Worm (Caenorhabditis elegans) whole organism, L2 larva: Measurements from ENCODE around the gene scl-9.

Source experiments
- F13H6.1 ChIP-seq: sonication (generic microtip); optimal IDR thresholded peaks from 2 replicates; lab custom pipeline; 2016; ENCODE audit warnings: missing genetic modification characterization, missing compliant biosample characterization
- R02D3.7 ChIP-seq: fragments of 150-350 bp; optimal IDR thresholded peaks from 2 replicates; lab custom pipeline; 2014; ENCODE audit warnings: missing biosample characterization, missing genetic modification characterization
- Y55F3AM.14 ChIP-seq: fragments of 200-800 bp; sonication (Bioruptor generic); optimal IDR thresholded peaks from 2 replicates; lab custom pipeline; 2018; ENCODE audit warnings: mild to moderate bottlenecking, missing genetic modification characterization, missing compliant biosample characterization
- ZK546.5 ChIP-seq: sonication (generic microtip); optimal IDR thresholded peaks from 2 replicates; lab custom pipeline; 2017; ENCODE audit warnings: missing biosample characterization, missing genetic modification characterization
- alr-1 ChIP-seq: fragments of 150-350 bp; optimal IDR thresholded peaks from 2 replicates; lab custom pipeline; 2014; ENCODE audit warnings: missing biosample characterization, missing genetic modification characterization
- aly-2 ChIP-seq: fragments of 150-350 bp; optimal IDR thresholded peaks from 2 replicates; lab custom pipeline; 2014; ENCODE audit warnings: missing biosample characterization, missing genetic modification characterization
- ama-1 ChIP-seq: fragments of 150-350 bp; optimal IDR thresholded peaks from 2 replicates; lab custom pipeline; 2018; ENCODE audit warnings: inconsistent platforms
- blmp-1 ChIP-seq: sonication (generic microtip); optimal IDR thresholded peaks from 2 replicates; lab custom pipeline; 2017; ENCODE audit warnings: missing genetic modification characterization, mild to moderate bottlenecking, missing compliant biosample characterization, antibody characterized with exemption, moderate library complexity; ENCODE audit not compliant: insufficient read depth
- ceh-16 ChIP-seq: fragments of 150-350 bp; optimal IDR thresholded peaks from 2 replicates; lab custom pipeline; 2014; ENCODE audit warnings: missing biosample characterization, missing genetic modification characterization
- ceh-82 ChIP-seq: fragments of 150-350 bp; optimal IDR thresholded peaks from 2 replicates; lab custom pipeline; 2014; ENCODE audit warnings: missing biosample characterization, missing genetic modification characterization
- crh-2 ChIP-seq: sonication (generic microtip); optimal IDR thresholded peaks from 2 replicates; lab custom pipeline; 2017; ENCODE audit warnings: missing biosample characterization, missing genetic modification characterization
- dmd-4 ChIP-seq: sonication (generic microtip); optimal IDR thresholded peaks from 2 replicates; lab custom pipeline; 2017; ENCODE audit warnings: missing biosample characterization, missing genetic modification characterization
- elt-1 ChIP-seq: fragments of 150-350 bp; optimal IDR thresholded peaks from 2 replicates; lab custom pipeline; 2014; ENCODE audit warnings: missing biosample characterization, missing genetic modification characterization
- gmeb-1 ChIP-seq: fragments of 150-350 bp; optimal IDR thresholded peaks from 2 replicates; lab custom pipeline; 2014; ENCODE audit warnings: missing biosample characterization, missing genetic modification characterization
- lin-11 ChIP-seq: fragments of 150-350 bp; sonication (generic microtip); optimal IDR thresholded peaks from 2 replicates; lab custom pipeline; 2014; ENCODE audit warnings: missing biosample characterization, missing genetic modification characterization, inconsistent platforms, mixed read lengths
- lin-13 ChIP-seq: fragments of 150-350 bp; optimal IDR thresholded peaks from 2 replicates; lab custom pipeline; 2014; ENCODE audit warnings: missing biosample characterization, missing genetic modification reagents, missing genetic modification characterization
- lin-39 ChIP-seq: fragments of 150-350 bp; optimal IDR thresholded peaks from 2 replicates; lab custom pipeline; 2014; ENCODE audit warnings: missing biosample characterization, missing genetic modification reagents, missing genetic modification characterization
- lsy-2 ChIP-seq, 2 experiments: fragments of 150-350 bp in 1 of 2; sonication (generic microtip) in 1 of 2; optimal IDR thresholded peaks; 2 replicates each; lab custom pipeline; 2014 to 2017; ENCODE audit warnings: missing biosample characterization in 2 of 2, missing genetic modification characterization in 2 of 2
- mbf-1 ChIP-seq: sonication (generic microtip); optimal IDR thresholded peaks from 2 replicates; lab custom pipeline; 2017; ENCODE audit warnings: missing biosample characterization, missing genetic modification characterization
- mdl-1 ChIP-seq, 2 experiments: fragments of 150-350 bp in 1 of 2; sonication (generic microtip) in 1 of 2; optimal IDR thresholded peaks; 2 replicates each; lab custom pipeline; 2017; ENCODE audit warnings: missing biosample characterization in 2 of 2, missing genetic modification characterization in 2 of 2
- nhr-10 ChIP-seq: sonication (generic microtip); optimal IDR thresholded peaks from 2 replicates; lab custom pipeline; 2017; ENCODE audit warnings: missing biosample characterization, missing genetic modification characterization
- nhr-12 ChIP-seq: fragments of 150-350 bp; optimal IDR thresholded peaks from 2 replicates; lab custom pipeline; 2014; ENCODE audit warnings: missing biosample characterization, missing genetic modification characterization
- nhr-129 ChIP-seq: fragments of 150-350 bp; optimal IDR thresholded peaks from 2 replicates; lab custom pipeline; 2014; ENCODE audit warnings: missing biosample characterization, missing genetic modification characterization
- nhr-21 ChIP-seq: fragments of 150-350 bp; optimal IDR thresholded peaks from 2 replicates; lab custom pipeline; 2014; ENCODE audit warnings: missing biosample characterization, missing genetic modification characterization
- nhr-23 ChIP-seq: fragments of 150-350 bp; optimal IDR thresholded peaks from 2 replicates; lab custom pipeline; 2014; ENCODE audit warnings: missing biosample characterization, missing genetic modification reagents, missing genetic modification characterization
- nhr-237 ChIP-seq: fragments of 150-350 bp; optimal IDR thresholded peaks from 2 replicates; lab custom pipeline; 2014; ENCODE audit warnings: missing biosample characterization, missing genetic modification characterization
- nhr-25 ChIP-seq: fragments of 150-350 bp; sonication (generic microtip); optimal IDR thresholded peaks from 3 replicates; lab custom pipeline; 2014; ENCODE audit warnings: missing biosample characterization, missing genetic modification characterization
- nhr-6 ChIP-seq: fragments of 150-350 bp; optimal IDR thresholded peaks from 2 replicates; lab custom pipeline; 2014; ENCODE audit warnings: missing biosample characterization, missing genetic modification characterization
- nhr-77 ChIP-seq: fragments of 150-350 bp; optimal IDR thresholded peaks from 2 replicates; lab custom pipeline; 2014; ENCODE audit warnings: missing biosample characterization, missing genetic modification characterization
- peb-1 ChIP-seq: fragments of 150-350 bp; optimal IDR thresholded peaks from 2 replicates; lab custom pipeline; 2014; ENCODE audit warnings: missing biosample characterization, missing genetic modification characterization
- sem-4 ChIP-seq: fragments of 150-350 bp; optimal IDR thresholded peaks from 2 replicates; lab custom pipeline; 2014; ENCODE audit warnings: missing biosample characterization, missing genetic modification reagents, missing genetic modification characterization
- skn-1 ChIP-seq: sonication (generic microtip); optimal IDR thresholded peaks from 2 replicates; lab custom pipeline; 2017; ENCODE audit warnings: missing biosample characterization, missing genetic modification characterization
- sma-3 ChIP-seq: sonication (generic microtip); optimal IDR thresholded peaks from 2 replicates; lab custom pipeline; 2016; ENCODE audit warnings: missing genetic modification reagents, missing genetic modification characterization, missing compliant biosample characterization
- snpc-4 ChIP-seq: fragments of 150-350 bp; optimal IDR thresholded peaks from 2 replicates; lab custom pipeline; 2014; ENCODE audit warnings: missing biosample characterization, missing genetic modification characterization
- unc-55 ChIP-seq: fragments of 150-350 bp; sonication (generic microtip); optimal IDR thresholded peaks from 3 replicates; lab custom pipeline; 2014; ENCODE audit warnings: missing biosample characterization, missing genetic modification reagents, missing genetic modification characterization
- unc-62 ChIP-seq: fragments of 150-350 bp; optimal IDR thresholded peaks from 2 replicates; lab custom pipeline; 2014; ENCODE audit warnings: missing biosample characterization, missing genetic modification reagents, missing genetic modification characterization
- zag-1 ChIP-seq: fragments of 150-350 bp; optimal IDR thresholded peaks from 2 replicates; lab custom pipeline; 2014; ENCODE audit warnings: missing biosample characterization, missing genetic modification characterization
- ztf-11 ChIP-seq: sonication (generic microtip); optimal IDR thresholded peaks from 2 replicates; lab custom pipeline; 2017; ENCODE audit warnings: missing biosample characterization, missing genetic modification characterization
- ztf-4 ChIP-seq: fragments of 150-350 bp; optimal IDR thresholded peaks from 2 replicates; lab custom pipeline; 2014; ENCODE audit warnings: missing biosample characterization, missing genetic modification characterization

Gene scl-9

DNA sequence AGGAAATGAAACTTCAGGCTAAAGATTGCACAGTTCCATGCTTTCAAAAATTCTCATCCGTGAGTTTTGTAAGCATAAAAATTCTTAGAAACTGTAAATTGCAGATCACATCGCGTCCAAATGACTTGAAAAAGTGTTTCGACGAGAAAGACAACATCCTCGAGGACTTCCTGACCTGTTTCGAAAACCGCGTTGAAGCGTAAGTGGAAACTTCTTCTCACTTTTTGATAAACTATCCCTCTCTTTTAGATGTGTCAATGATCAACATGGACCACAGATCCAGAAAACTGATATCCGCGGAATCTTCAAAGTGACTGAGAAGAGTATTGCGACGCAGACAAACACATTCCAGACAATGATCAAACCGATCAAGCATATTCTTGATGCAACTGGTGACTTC is 33.9 kb downstream of the scl-9 start:
- TF ChIP-seq nhr-129 (tag; lab: Kevin White, UChicago) (peak; percentile 19), unc-62 (GFP tag; lab: Kevin White, UChicago) (no peak)

DNA sequence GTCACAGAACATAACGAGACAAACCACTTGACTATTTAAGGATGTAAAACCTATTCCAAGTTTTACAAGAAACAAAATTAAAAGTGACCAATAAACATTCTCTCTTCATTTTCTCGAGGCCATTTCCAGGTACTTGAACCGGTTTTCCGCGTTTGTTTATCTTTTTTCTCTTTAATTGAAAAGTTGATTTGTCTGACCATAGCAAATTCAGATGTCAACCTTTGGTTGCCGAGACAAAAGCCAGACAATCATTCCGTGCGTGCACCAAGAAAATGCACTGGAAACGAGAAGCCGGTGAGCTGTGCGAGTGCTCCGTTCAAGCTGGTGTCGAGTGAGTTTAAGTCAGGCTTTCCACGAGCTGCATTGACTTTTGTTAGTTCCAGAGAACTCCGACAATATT is 35.2 kb downstream of the scl-9 start:
- no peak for TF ChIP-seq nhr-10 (tag; lab: Kevin White, UChicago)
- TF ChIP-seq sem-4 (tag; lab: Kevin White, UChicago) = peak; percentile 10
- no peak for TF ChIP-seq lsy-2 (tag; optimal IDR thresholded peaks at IDR 0.05; lab: Kevin White, UChicago)
- peak; percentile 19 for TF ChIP-seq nhr-25 (tag; lab: Kevin White, UChicago)
- no peak for TF ChIP-seq ceh-82
- no peak for TF ChIP-seq alr-1 (tag; lab: Kevin White, UChicago)
- TF ChIP-seq unc-55 (GFP tag; lab: Kevin White, UChicago) = no peak
- TF ChIP-seq nhr-129 (tag; lab: Kevin White, UChicago) = peak; percentile 38
- TF ChIP-seq blmp-1 (tag; lab: Kevin White, UChicago) = no peak

DNA sequence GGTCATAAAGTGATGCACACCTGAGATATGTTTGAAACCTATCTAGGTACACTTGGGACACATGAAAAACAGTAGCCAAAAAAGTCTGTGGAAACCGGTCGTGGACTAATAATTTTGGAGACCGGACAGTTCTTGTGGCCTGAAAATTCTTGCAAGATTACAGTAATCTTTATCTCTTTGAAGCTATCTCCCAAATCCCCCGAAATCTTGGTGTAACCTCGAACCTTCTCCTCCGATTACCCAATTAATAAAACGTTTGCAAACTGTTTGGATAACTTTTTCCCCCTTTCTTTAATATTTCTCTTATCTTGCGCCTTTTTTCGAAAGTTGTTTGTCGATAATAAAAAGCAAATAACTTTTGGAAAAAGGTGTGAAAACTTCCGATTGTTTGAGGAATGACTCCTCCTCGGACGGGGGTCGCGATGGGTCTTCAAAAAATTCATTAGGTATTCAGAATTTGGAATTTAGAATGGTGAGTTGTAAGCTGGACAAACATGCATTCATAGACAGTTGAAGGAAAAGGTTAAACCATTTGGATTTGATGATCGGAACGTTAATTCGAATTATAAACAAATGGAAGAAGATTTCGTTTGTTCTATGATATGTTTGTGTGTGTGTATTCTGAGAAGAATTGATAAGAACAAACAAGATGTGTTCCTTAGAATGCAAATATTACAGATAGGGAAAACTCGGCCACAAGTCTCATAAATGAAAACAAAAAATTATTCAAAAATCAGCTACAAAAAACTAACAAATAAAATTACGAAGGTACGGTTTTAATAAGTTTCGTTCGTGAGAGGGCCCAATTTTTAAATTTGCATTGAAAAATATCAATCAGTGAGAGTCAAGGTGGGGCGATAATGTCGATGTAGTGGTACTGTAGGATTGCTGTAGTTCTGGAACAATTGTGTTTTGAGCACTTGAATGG is 36.2 kb downstream of the scl-9 start:
- TF ChIP-seq sem-4 (tag; lab: Kevin White, UChicago) = no peak
- peak; percentile 77 for TF ChIP-seq ztf-4 (tag; lab: Kevin White, UChicago)
- TF ChIP-seq nhr-25 (tag; lab: Kevin White, UChicago) = peak; percentile 92
- TF ChIP-seq nhr-12 (tag; lab: Kevin White, UChicago) = no peak
- TF ChIP-seq ZK546.5 = no peak
- TF ChIP-seq nhr-6 (tag; lab: Kevin White, UChicago) = peak; percentile 12
- TF ChIP-seq peb-1 = no peak
- no peak for TF ChIP-seq zag-1
- no peak for TF ChIP-seq elt-1 (tag; lab: Kevin White, UChicago)
- TF ChIP-seq mdl-1 (tag; optimal IDR thresholded peaks at IDR 0.05; lab: Kevin White, UChicago) = no peak
- TF ChIP-seq ztf-11 (tag; lab: Kevin White, UChicago) = no peak
- TF ChIP-seq ama-1 (lab: Kevin White, UChicago) = peak; percentile 22
- TF ChIP-seq F13H6.1 (tag; lab: Kevin White, UChicago) = peak; percentile 17
- no peak for TF ChIP-seq alr-1 (tag; lab: Kevin White, UChicago)
- TF ChIP-seq sma-3 (GFP tag; lab: Kevin White, UChicago) = peak; percentile 66

DNA sequence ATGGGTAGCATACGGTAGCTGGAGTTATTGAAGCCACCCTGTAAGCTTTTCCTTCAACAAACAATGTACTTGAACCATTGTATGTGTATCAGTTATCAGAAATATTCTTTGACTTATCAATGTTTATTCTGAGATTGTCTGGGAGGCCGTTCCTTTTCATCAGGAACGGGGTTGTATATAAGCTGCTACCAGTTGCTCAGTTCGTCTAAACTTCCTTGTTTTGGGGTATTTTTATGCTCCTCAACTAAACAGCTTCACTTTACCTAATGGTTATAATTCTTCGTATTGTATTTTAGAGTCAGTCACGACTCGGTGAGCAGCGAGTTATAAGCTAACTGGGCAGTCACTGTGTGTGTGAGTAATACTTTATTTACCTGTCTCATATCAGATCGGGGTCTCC is 38.7 kb downstream of the scl-9 start:
- no peak for TF ChIP-seq mdl-1 (tag; optimal IDR thresholded peaks at IDR 0.05; lab: Kevin White, UChicago)
- no peak for TF ChIP-seq nhr-23 (tag; lab: Kevin White, UChicago)
- TF ChIP-seq nhr-237 (tag; lab: Kevin White, UChicago) = no peak
- no peak for TF ChIP-seq ceh-16 (tag; lab: Kevin White, UChicago)
- no peak for TF ChIP-seq nhr-21 (tag; lab: Kevin White, UChicago)
- no peak for TF ChIP-seq nhr-77 (tag; lab: Kevin White, UChicago)
- TF ChIP-seq lin-13 (GFP tag; lab: Kevin White, UChicago) = no peak
- no peak for TF ChIP-seq skn-1 (tag; lab: Kevin White, UChicago)
- no peak for TF ChIP-seq lin-39 (tag; lab: Kevin White, UChicago)
- TF ChIP-seq unc-62 (GFP tag; lab: Kevin White, UChicago) = no peak
- no peak for TF ChIP-seq nhr-129 (tag; lab: Kevin White, UChicago)
- no peak for TF ChIP-seq lin-11 (tag; lab: Kevin White, UChicago)
- TF ChIP-seq sem-4 (tag; lab: Kevin White, UChicago) = no peak
- TF ChIP-seq Y55F3AM.14 (GFP tag; lab: Kevin White, UChicago) = no peak
- no peak for TF ChIP-seq ztf-11 (tag; lab: Kevin White, UChicago)
- TF ChIP-seq peb-1 = no peak
- no peak for TF ChIP-seq R02D3.7

DNA sequence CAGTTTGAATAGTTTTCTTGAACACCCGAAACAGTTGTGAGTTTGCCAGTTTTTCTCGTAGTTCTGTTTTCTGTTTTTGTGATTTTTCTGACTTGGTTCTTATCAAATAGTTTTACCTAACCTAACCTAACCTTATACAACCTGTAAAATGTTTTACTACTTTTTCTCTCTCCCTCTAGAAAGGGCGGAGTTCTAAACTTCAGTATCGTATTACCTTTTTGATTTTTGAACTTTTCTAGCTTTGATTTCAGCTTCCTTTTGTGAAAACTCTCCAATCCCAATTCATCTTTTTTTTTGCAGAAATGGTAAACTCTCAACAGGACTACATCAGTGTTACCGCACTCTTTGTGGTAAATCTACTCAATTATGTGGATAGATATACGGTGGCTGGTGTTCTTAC is 39.8 kb downstream of the scl-9 start, which contains the start of gene spin-2:
Gene spin-2 (plus strand): TSS at position 301 of the 400 bp plus-strand sequence.
- TF ChIP-seq lin-11 (tag; lab: Kevin White, UChicago) = no peak
- TF ChIP-seq nhr-237 (tag; lab: Kevin White, UChicago) = no peak
- no peak for TF ChIP-seq ztf-11 (tag; lab: Kevin White, UChicago)
- no peak for TF ChIP-seq nhr-25 (tag; lab: Kevin White, UChicago)
- no peak for TF ChIP-seq mbf-1
- TF ChIP-seq dmd-4 (tag; lab: Kevin White, UChicago) = no peak
- no peak for TF ChIP-seq gmeb-1 (tag; lab: Kevin White, UChicago)
- no peak for TF ChIP-seq aly-2 (tag; lab: Kevin White, UChicago)
- TF ChIP-seq nhr-6 (tag; lab: Kevin White, UChicago) = no peak
- no peak for TF ChIP-seq lin-13 (GFP tag; lab: Kevin White, UChicago)
- no peak for TF ChIP-seq zag-1
- TF ChIP-seq ZK546.5 = no peak
- no peak for TF ChIP-seq snpc-4 (tag; lab: Kevin White, UChicago)
- no peak for TF ChIP-seq nhr-21 (tag; lab: Kevin White, UChicago)
- no peak for TF ChIP-seq ztf-4 (tag; lab: Kevin White, UChicago)
- no peak for TF ChIP-seq crh-2 (tag; lab: Kevin White, UChicago)
- TF ChIP-seq R02D3.7 = no peak
- TF ChIP-seq ceh-16 (tag; lab: Kevin White, UChicago) = no peak
- TF ChIP-seq sem-4 (tag; lab: Kevin White, UChicago) = no peak
- no peak for TF ChIP-seq F13H6.1 (tag; lab: Kevin White, UChicago)
